Fruit fly (Drosophila melanogaster): ENCODE data around the gene CG31917.

CG31917 gene

dm6 chr2L:4971329-4971798 is 39.3 kb downstream of the CG31917 start, which contains the start of gene CG14043 (continued):
- TF ChIP-seq Hsf (GFP tag; optimal IDR thresholded peaks at IDR 0.05) (peak; percentile 48), Sry-δ (GFP tag; optimal IDR thresholded peaks at IDR 0.05) (peak; percentile 56), CG12391 (tag; optimal IDR thresholded peaks at IDR 0.05) (peak; percentile 74), CG12219 (GFP tag; optimal IDR thresholded peaks at IDR 0.05) (no peak), CG12942 (GFP tag; optimal IDR thresholded peaks at IDR 0.05) (no peak), Dbx (GFP tag; IDR thresholded peaks at IDR 0.05) (no peak), CG2199 (GFP tag; IDR thresholded peaks at IDR 0.05) (no peak), Ssrp (tag; optimal IDR thresholded peaks at IDR 0.05) (no peak), croc (GFP tag; conservative IDR thresholded peaks at IDR 0.05) (no peak; the same call in 2 of the 3 replicates), klu (GFP tag; IDR thresholded peaks at IDR 0.05) (no peak), Dek (tag; optimal IDR thresholded peaks at IDR 0.05) (peak; percentile 53), CG13424 (tag; optimal IDR thresholded peaks at IDR 0.05) (peak; percentile 42), hbn (GFP tag; IDR thresholded peaks at IDR 0.05; ENCODE audit: partially characterized antibody) (peak; percentile 38; the same call in 1 of the 2 replicates), mirr (GFP tag; optimal IDR thresholded peaks at IDR 0.05) (no peak), bbx (GFP tag; IDR thresholded peaks at IDR 0.05; ENCODE audit: partially characterized antibody) (no peak), CG4854 (GFP tag; optimal IDR thresholded peaks at IDR 0.05) (no peak), CG8944 (GFP tag; optimal IDR thresholded peaks at IDR 0.05) (no peak), CG3281 (GFP tag; optimal IDR thresholded peaks at IDR 0.05) (peak; percentile 78), Neu2 (GFP tag; optimal IDR thresholded peaks at IDR 0.05; ENCODE audit: borderline replicate concordance) (peak; percentile 4), Kr (GFP tag; optimal IDR thresholded peaks at IDR 0.05) (no peak), ftz-f1 (GFP tag; optimal IDR thresholded peaks at IDR 0.05) (peak; percentile 21), B-H2 (GFP tag; optimal IDR thresholded peaks at IDR 0.05) (no peak), danr (GFP tag; IDR thresholded peaks at IDR 0.05) (no peak), Myb (GFP tag; optimal IDR thresholded peaks at IDR 0.05) (peak; percentile 56), CG17359 (tag; optimal IDR thresholded peaks at IDR 0.05) (peak; percentile 10), CG6254 (GFP tag; optimal IDR thresholded peaks at IDR 0.05) (no peak), PHDP (tag; optimal IDR thresholded peaks at IDR 0.05) (no peak), cas (GFP tag; IDR thresholded peaks at IDR 0.05) (no peak), ind (GFP tag; optimal IDR thresholded peaks at IDR 0.05) (no peak), CG10462 (GFP tag; optimal IDR thresholded peaks at IDR 0.05) (no peak), Poxn (GFP tag; IDR thresholded peaks at IDR 0.05) (no peak), fu2 (GFP tag; optimal IDR thresholded peaks at IDR 0.05) (no peak), fd3F (GFP tag; optimal IDR thresholded peaks at IDR 0.05) (no peak), dpn (GFP tag; optimal IDR thresholded peaks at IDR 0.05) (peak in 1 of 2 experiments; percentile 38), GATAe (GFP tag; conservative IDR thresholded peaks at IDR 0.05) (no peak), CG18619 (GFP tag; optimal IDR thresholded peaks at IDR 0.05) (no peak), HLH54F (GFP tag; optimal IDR thresholded peaks at IDR 0.05) (no peak), Elba2 (GFP tag; optimal IDR thresholded peaks at IDR 0.05) (no peak), fd102C (GFP tag; optimal IDR thresholded peaks at IDR 0.05) (no peak), Fer3 (tag; optimal IDR thresholded peaks at IDR 0.05) (no peak), schlank (tag; optimal IDR thresholded peaks at IDR 0.05) (no peak), chif (GFP tag; optimal IDR thresholded peaks at IDR 0.05) (peak in 1 of 2 experiments; percentile 33), gfzf (GFP tag; optimal IDR thresholded peaks at IDR 0.05) (peak; percentile 98), CG8388 (GFP tag; optimal IDR thresholded peaks at IDR 0.05) (no peak), ci (GFP tag; IDR thresholded peaks at IDR 0.05) (no peak), trem (tag; optimal IDR thresholded peaks at IDR 0.05) (peak; percentile 86), vnd (GFP tag; IDR thresholded peaks at IDR 0.05; ENCODE audit: partially characterized antibody) (no peak), Rfx (GFP tag; IDR thresholded peaks at IDR 0.05) (no peak), yki (optimal IDR thresholded peaks at IDR 0.05) (no peak), CG6765 (GFP tag; optimal IDR thresholded peaks at IDR 0.05) (no peak), CG2129 (GFP tag; IDR thresholded peaks at IDR 0.05; ENCODE audit: partially characterized antibody) (no peak)

Measured in whole organism, embryonic.